Worm (Caenorhabditis elegans) whole organism, L1 larva: Measurements from ENCODE around the gene sru-25.

Source experiments
- C34B4.2 ChIP-seq: sonication (generic microtip); optimal IDR thresholded peaks from 2 replicates; lab custom pipeline; 2017; ENCODE audit warnings: mild to moderate bottlenecking, missing genetic modification characterization, missing compliant biosample characterization
- F16B12.6 ChIP-seq: fragments of 150-350 bp; optimal IDR thresholded peaks from 2 replicates; lab custom pipeline; 2014; ENCODE audit warnings: missing biosample characterization, missing genetic modification characterization
- Y116A8C.19 ChIP-seq: sonication (generic microtip); optimal IDR thresholded peaks from 2 replicates; lab custom pipeline; 2016; ENCODE audit warnings: missing compliant biosample characterization, missing genetic modification characterization, borderline replicate concordance
- aha-1 ChIP-seq: fragments of 150-350 bp; optimal IDR thresholded peaks from 2 replicates; lab custom pipeline; 2014; ENCODE audit warnings: missing biosample characterization, missing genetic modification characterization
- ama-1 ChIP-seq: fragments of 150-350 bp; optimal IDR thresholded peaks from 2 replicates; lab custom pipeline; 2014
- blmp-1 ChIP-seq: fragments of 150-350 bp; optimal IDR thresholded peaks from 2 replicates; lab custom pipeline; 2014; ENCODE audit warnings: missing biosample characterization, missing genetic modification characterization
- ceh-63 ChIP-seq: fragments of 200-800 bp; sonication (Bioruptor generic); optimal IDR thresholded peaks from 2 replicates; lab custom pipeline; 2018; ENCODE audit warnings: mild to moderate bottlenecking, missing genetic modification characterization, missing compliant biosample characterization
- ceh-90 ChIP-seq: sonication (generic microtip); optimal IDR thresholded peaks from 2 replicates; lab custom pipeline; 2016; ENCODE audit warnings: missing genetic modification characterization, missing compliant biosample characterization
- dsc-1 ChIP-seq: sonication (generic microtip); optimal IDR thresholded peaks from 2 replicates; lab custom pipeline; 2016; ENCODE audit warnings: mild to moderate bottlenecking, missing genetic modification characterization, missing compliant biosample characterization
- efl-1 ChIP-seq, 4 experiments: fragments of 150-350 bp; optimal IDR thresholded peaks in 3 of 4; peaks in 1 of 4; 1 replicate in 1 of 4; 2 replicates in 3 of 4; lab custom pipeline; 2014; ENCODE audit warnings: missing biosample characterization in 2 of 4, missing genetic modification characterization in 2 of 4, missing genetic modification reagents in 2 of 4
- egl-13 ChIP-seq: sonication (generic microtip); optimal IDR thresholded peaks from 2 replicates; lab custom pipeline; 2016; ENCODE audit warnings: missing genotype, missing genetic modification reagents, missing genetic modification characterization, missing compliant biosample characterization
- elt-2 ChIP-seq: sonication (generic microtip); optimal IDR thresholded peaks from 2 replicates; lab custom pipeline; 2016; ENCODE audit warnings: missing genetic modification characterization, mild to moderate bottlenecking, inconsistent platforms, missing compliant biosample characterization, missing genetic modification reagents
- fkh-8 ChIP-seq: sonication (generic microtip); optimal IDR thresholded peaks from 2 replicates; lab custom pipeline; 2016; ENCODE audit warnings: mild to moderate bottlenecking, missing genetic modification characterization, missing compliant biosample characterization
- fos-1 ChIP-seq: fragments of 150-350 bp; optimal IDR thresholded peaks from 2 replicates; lab custom pipeline; 2014; ENCODE audit warnings: missing biosample characterization, missing genetic modification characterization
- hlh-17 ChIP-seq: fragments of 200-800 bp; sonication (Bioruptor generic); optimal IDR thresholded peaks from 2 replicates; lab custom pipeline; 2018; ENCODE audit warnings: missing genetic modification characterization, mild to moderate bottlenecking, missing compliant biosample characterization, moderate library complexity, borderline replicate concordance
- irx-1 ChIP-seq: sonication (generic microtip); optimal IDR thresholded peaks from 2 replicates; lab custom pipeline; 2016; ENCODE audit warnings: missing genetic modification characterization, missing compliant biosample characterization
- jun-1 ChIP-seq: fragments of 150-350 bp; optimal IDR thresholded peaks from 2 replicates; lab custom pipeline; 2014; ENCODE audit warnings: missing biosample characterization, missing genetic modification reagents, missing genetic modification characterization
- lsy-2 ChIP-seq, 2 experiments: fragments of 150-350 bp; optimal IDR thresholded peaks; 2 replicates each; lab custom pipeline; 2014; ENCODE audit warnings: missing biosample characterization in 2 of 2, missing genetic modification characterization in 2 of 2
- mdl-1 ChIP-seq, 2 experiments: fragments of 150-350 bp; optimal IDR thresholded peaks; 2 replicates each; lab custom pipeline; 2014 to 2017; ENCODE audit warnings: missing biosample characterization in 2 of 2, missing genetic modification characterization in 2 of 2, inconsistent platforms in 1 of 2
- nhr-12 ChIP-seq: sonication (generic microtip); optimal IDR thresholded peaks from 2 replicates; lab custom pipeline; 2017; ENCODE audit warnings: missing biosample characterization, missing genetic modification characterization
- nhr-20 ChIP-seq: sonication (generic microtip); optimal IDR thresholded peaks from 2 replicates; lab custom pipeline; 2016; ENCODE audit warnings: mild to moderate bottlenecking, missing genetic modification characterization, missing compliant biosample characterization
- nhr-28 ChIP-seq: fragments of 150-350 bp; optimal IDR thresholded peaks from 2 replicates; lab custom pipeline; 2014; ENCODE audit warnings: missing biosample characterization, missing genetic modification characterization
- nhr-90 ChIP-seq: sonication (generic microtip); optimal IDR thresholded peaks from 2 replicates; lab custom pipeline; 2016; ENCODE audit warnings: mild to moderate bottlenecking, missing genetic modification characterization, missing compliant biosample characterization; ENCODE audit not compliant: poor library complexity
- pag-3 ChIP-seq: sonication (generic microtip); optimal IDR thresholded peaks from 2 replicates; lab custom pipeline; 2017; ENCODE audit warnings: missing genetic modification characterization, mild to moderate bottlenecking, missing compliant biosample characterization, antibody characterized with exemption, borderline replicate concordance; ENCODE audit not compliant: insufficient read depth
- snu-23 ChIP-seq: sonication (generic microtip); optimal IDR thresholded peaks from 2 replicates; lab custom pipeline; 2016; ENCODE audit warnings: missing genetic modification characterization, missing compliant biosample characterization
- sox-4 ChIP-seq: sonication (generic microtip); optimal IDR thresholded peaks from 2 replicates; lab custom pipeline; 2016; ENCODE audit warnings: missing genetic modification characterization, missing compliant biosample characterization
- tbx-2 ChIP-seq: sonication (generic microtip); optimal IDR thresholded peaks from 2 replicates; lab custom pipeline; 2016; ENCODE audit warnings: missing genetic modification characterization, missing compliant biosample characterization
- unc-130 ChIP-seq: fragments of 150-350 bp; optimal IDR thresholded peaks from 2 replicates; lab custom pipeline; 2017; ENCODE audit warnings: missing biosample characterization, missing genetic modification characterization, inconsistent platforms
- unc-30 ChIP-seq: sonication (generic microtip); optimal IDR thresholded peaks from 2 replicates; lab custom pipeline; 2017; ENCODE audit warnings: missing biosample characterization, missing genetic modification characterization
- unc-98 ChIP-seq: fragments of 200-800 bp; sonication (Bioruptor generic); IDR thresholded peaks from 2 replicates; pipeline ENCODE4 v1.3.6; 2022; ENCODE audit warnings: missing genetic modification characterization, missing compliant biosample characterization
- vab-15 ChIP-seq: sonication (generic microtip); optimal IDR thresholded peaks from 2 replicates; lab custom pipeline; 2017; ENCODE audit warnings: missing genotype, mild to moderate bottlenecking, missing genetic modification characterization, missing compliant biosample characterization
- xbp-1 ChIP-seq: sonication (generic microtip); optimal IDR thresholded peaks from 2 replicates; lab custom pipeline; 2016; ENCODE audit warnings: missing genetic modification characterization, missing compliant biosample characterization
- zag-1 ChIP-seq: fragments of 150-350 bp; optimal IDR thresholded peaks from 2 replicates; lab custom pipeline; 2014; ENCODE audit warnings: missing biosample characterization, missing genetic modification characterization

sru-25 gene

DNA sequence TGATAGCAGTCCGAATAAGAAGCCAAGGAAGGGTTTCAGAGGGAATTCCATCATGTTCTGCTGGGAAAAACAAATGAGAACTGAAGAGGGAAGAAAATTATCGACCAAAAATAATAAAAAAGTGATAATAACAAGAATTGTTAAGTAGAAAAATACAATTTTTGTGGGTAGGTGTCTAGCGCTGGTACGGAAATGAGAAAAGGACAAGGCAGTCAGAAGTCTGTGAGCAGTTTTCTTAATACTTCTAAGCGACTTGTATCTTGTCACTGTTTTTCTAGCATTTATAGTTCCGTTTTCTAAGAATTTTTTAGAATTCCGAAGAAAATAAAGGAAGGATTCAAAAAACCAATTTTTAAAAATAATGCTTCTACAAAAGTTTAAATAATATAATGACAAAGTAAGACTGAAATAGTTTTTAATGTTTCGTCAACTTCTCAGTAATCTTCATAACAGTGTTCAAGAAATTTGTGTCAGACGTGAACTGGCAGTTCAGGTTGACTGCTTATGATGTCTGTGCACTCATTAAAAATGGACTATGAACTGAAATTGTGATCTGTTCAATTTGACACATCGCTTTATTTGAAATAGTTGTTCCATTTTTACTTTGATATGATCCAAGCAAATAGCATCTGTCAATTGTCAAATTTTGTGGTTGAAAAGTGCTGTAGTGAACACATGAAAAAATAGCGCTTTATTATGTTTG is 18.8 kb upstream of the sru-25 start, which contains the start of gene srx-4:
Gene srx-4, minus strand, starts transcription at position 51 of the 703 bp plus-strand sequence.
- TF ChIP-seq xbp-1 (tag; lab: Kevin White, UChicago) (no peak), nhr-28 (tag; lab: Kevin White, UChicago) (no peak), ceh-63 (no peak), tbx-2 (tag; lab: Kevin White, UChicago) (no peak), unc-130 (no peak), dsc-1 (tag; lab: Kevin White, UChicago) (no peak), hlh-17 (GFP tag; lab: Kevin White, UChicago) (no peak), egl-13 (tag; lab: Kevin White, UChicago) (no peak), lsy-2 (tag; optimal IDR thresholded peaks at IDR 0.05; lab: Kevin White, UChicago) (no peak), F16B12.6 (tag; lab: Kevin White, UChicago) (no peak), C34B4.2 (tag; lab: Kevin White, UChicago) (no peak), vab-15 (no peak), fkh-8 (no peak), nhr-12 (tag; lab: Kevin White, UChicago) (no peak), pag-3 (tag; lab: Kevin White, UChicago) (no peak), ama-1 (lab: Kevin White, UChicago) (no peak), irx-1 (no peak), Y116A8C.19 (tag; lab: Kevin White, UChicago) (no peak)

DNA sequence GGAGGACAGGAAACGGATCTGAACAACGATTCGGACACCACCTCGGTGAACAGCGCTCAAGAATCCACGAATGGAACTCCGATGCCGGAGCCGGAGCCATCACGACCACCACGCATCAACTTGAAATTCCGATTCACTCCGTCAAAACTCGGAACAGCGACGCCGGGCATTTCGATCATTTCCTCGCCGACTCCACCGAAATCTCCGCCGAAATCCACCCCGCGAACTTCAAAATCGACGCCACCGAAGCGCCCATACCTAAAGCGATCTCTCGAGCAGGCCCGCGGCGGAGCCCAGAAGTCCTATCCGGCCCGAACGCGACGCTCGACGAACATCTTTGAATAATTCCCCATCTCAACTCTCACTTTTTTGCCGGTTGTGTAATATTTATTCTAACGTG is 15.4 kb upstream of the sru-25 start:
- TF ChIP-seq aha-1 (tag; lab: Kevin White, UChicago) (no peak), hlh-17 (GFP tag; lab: Kevin White, UChicago) (no peak), jun-1 (tag; lab: Kevin White, UChicago) (no peak), F16B12.6 (tag; lab: Kevin White, UChicago) (no peak), unc-30 (no peak), snu-23 (GFP tag; lab: Kevin White, UChicago) (no peak), dsc-1 (tag; lab: Kevin White, UChicago) (no peak)

DNA sequence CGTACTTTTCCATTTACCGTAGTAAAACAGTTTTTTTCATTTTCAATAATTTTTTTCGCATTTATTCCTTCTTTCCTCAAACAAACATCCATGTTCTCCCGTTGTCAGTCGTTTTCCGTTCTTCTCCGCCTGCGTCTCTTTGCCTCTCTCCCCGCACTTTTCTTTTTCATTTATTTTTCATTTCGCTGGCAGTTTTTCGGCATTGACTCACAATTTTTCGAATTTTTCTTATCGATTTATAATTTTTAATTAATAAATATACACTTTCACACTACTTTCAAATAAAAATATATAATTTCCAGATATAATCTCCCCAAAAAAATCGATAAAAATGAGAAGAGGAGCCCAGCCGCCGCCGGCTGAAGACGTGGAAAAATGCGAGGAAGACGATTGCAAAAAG is 13.3 kb upstream of the sru-25 start, which contains the start of gene H25P19.1:
Gene H25P19.1, plus strand, starts transcription at position 301 of the 400 bp plus-strand sequence.
- TF ChIP-seq nhr-20 (tag; lab: Kevin White, UChicago) (no peak), blmp-1 (peak; percentile 66)

DNA sequence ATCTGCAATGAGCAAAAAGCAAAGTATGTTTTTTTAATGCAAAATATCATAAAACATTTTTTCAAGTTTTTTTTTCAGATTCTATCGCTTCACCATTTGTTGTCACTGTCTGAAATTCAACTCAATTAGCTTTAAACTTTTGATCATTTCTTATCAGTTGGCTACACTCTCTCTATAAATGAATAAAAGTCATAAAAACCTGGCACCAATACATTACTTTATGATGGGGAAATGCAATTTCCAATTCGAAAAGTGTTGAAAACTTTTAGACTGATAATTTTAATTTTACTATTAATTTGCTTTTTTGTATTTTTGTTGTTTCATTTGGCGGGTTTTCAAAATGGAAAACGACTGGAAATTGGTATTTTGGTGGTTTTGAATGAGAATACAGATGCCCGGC is 9.7 kb upstream of the sru-25 start, which contains the start of gene F31F4.1:
Gene F31F4.1, plus strand, starts transcription at position 203 of the 400 bp plus-strand sequence.
- TF ChIP-seq mdl-1 (tag; optimal IDR thresholded peaks at IDR 0.05; lab: Kevin White, UChicago) (no peak), nhr-90 (tag; lab: Kevin White, UChicago) (no peak), elt-2 (peak; percentile 33), efl-1 (optimal IDR thresholded peaks at IDR 0.05; lab: Kevin White, UChicago) (no peak), efl-1 (GFP tag; optimal IDR thresholded peaks at IDR 0.05 in 1 of 2; lab: Kevin White, UChicago) (peak in 1 of 2 experiments; percentile 15), fos-1 (tag; lab: Kevin White, UChicago) (no peak)

- TF ChIP-seq fkh-8 (peak; percentile 49), unc-30 (no peak), zag-1 (tag; lab: Kevin White, UChicago) (no peak), ceh-90 (tag; lab: Kevin White, UChicago) (no peak), unc-98 (no peak), jun-1 (tag; lab: Kevin White, UChicago) (no peak), sox-4 (tag; lab: Kevin White, UChicago) (peak; percentile 56)
These were observed 7.9 kb upstream of the sru-25 start, which contains the start of gene srx-23 for ce11 chrV:682031-682430. srx-23 (plus strand) TSS chrV:682331.
